Fruit fly (Drosophila melanogaster): Measurements from ENCODE around the gene CG7492.

DNA sequence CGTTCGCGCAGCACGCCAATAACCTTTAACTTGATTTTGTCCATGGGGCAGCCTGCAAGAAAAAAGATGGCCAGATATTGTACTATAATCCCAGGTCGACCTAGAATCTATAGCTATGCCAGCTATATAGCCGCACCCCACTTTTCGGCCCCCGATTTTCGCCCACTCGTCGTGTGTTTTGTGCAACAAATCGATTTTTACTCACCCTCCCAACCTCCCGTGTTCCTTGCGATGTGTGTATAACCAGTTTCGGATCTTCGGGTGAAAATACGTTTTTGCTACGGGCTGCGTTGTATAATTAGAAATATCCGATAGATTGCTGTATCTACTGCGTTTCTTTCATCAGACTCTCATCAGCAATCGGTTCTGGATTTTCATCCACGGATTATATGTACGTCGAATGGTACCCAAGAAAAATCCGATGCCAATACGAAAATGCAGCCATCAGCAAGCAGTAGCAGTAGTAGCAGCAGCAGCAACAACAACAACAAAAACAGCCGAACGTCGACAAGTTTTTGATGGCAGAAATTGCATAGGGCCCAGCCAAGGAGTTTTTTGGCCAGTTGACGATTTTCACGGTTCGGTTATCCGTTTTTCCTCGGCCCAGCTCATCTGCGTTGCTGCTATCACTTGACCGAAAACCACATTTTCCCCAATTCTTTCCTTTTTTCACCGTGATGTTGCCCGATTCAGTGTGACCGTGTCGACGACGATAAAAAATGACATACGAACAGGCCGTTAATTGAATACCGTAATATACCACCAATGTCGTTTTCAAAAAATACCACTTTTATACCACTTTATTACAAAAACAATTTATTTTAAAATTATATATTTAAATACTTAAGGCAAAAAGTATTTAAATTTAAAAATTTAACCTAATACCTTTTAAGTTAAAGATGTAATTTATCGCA lies at the start of gene CG7492:
- TF ChIP-seq dsf (GFP tag; optimal IDR thresholded peaks at IDR 0.05; ENCODE audit: borderline replicate concordance): no peak
- TF ChIP-seq fru (GFP tag; optimal IDR thresholded peaks at IDR 0.05): no peak
- TF ChIP-seq usp (GFP tag; optimal IDR thresholded peaks at IDR 0.05): no peak
- TF ChIP-seq Vsx2 (GFP tag; optimal IDR thresholded peaks at IDR 0.05; ENCODE audit: partially characterized antibody): no peak
- no peak for TF ChIP-seq h (GFP tag; optimal IDR thresholded peaks at IDR 0.05)
- TF ChIP-seq CrebA (GFP tag; optimal IDR thresholded peaks at IDR 0.05; ENCODE audit: borderline replicate concordance): no peak
- no peak for TF ChIP-seq OdsH (GFP tag; optimal IDR thresholded peaks at IDR 0.05)
- no peak for TF ChIP-seq Mio (GFP tag; optimal IDR thresholded peaks at IDR 0.05)
